Fruit fly (Drosophila melanogaster) whole organism, embryonic: ENCODE measurements around the gene CG15773.

ENCODE experiments used
- Atf3 ChIP-seq: fragments of 200-800 bp; sonication (Bioruptor generic); optimal IDR thresholded peaks from 3 replicates; lab custom pipeline; 2016; ENCODE audit warnings: missing biosample characterization, missing genetic modification characterization
- CG10209 ChIP-seq: fragments of 200-800 bp; sonication (Bioruptor generic); optimal IDR thresholded peaks from 3 replicates; lab custom pipeline; 2017; ENCODE audit warnings: missing biosample characterization, mild to moderate bottlenecking, missing genetic modification characterization, missing genetic modification reagents
- CG10321 ChIP-seq: fragments of 200-800 bp; sonication (Bioruptor generic); IDR thresholded peaks from 2 replicates; pipeline ENCODE4 v1.3.6; 2022; ENCODE audit warnings: missing biosample characterization, missing genetic modification characterization
- CG10431 ChIP-seq: fragments of 200-800 bp; sonication (Bioruptor generic); optimal IDR thresholded peaks from 3 replicates; lab custom pipeline; 2018; ENCODE audit warnings: missing biosample characterization, mild to moderate bottlenecking, missing genetic modification characterization
- CG11093 ChIP-seq: fragments of 200-800 bp; sonication (Bioruptor generic); IDR thresholded peaks from 3 replicates; pipeline ENCODE4 v1.3.6; 2022; ENCODE audit warnings: missing biosample characterization, missing genetic modification characterization
- CG13287 ChIP-seq: fragments of 200-800 bp; sonication (Bioruptor generic); IDR thresholded peaks from 2 replicates; pipeline ENCODE4 v1.3.6; 2022; ENCODE audit warnings: missing biosample characterization, missing genetic modification characterization; ENCODE audit not compliant: partially characterized antibody
- CG13775 ChIP-seq: fragments of 200-800 bp; sonication (Bioruptor generic); optimal IDR thresholded peaks from 3 replicates; lab custom pipeline; 2017; ENCODE audit warnings: missing biosample characterization, mild to moderate bottlenecking, missing genetic modification characterization
- CG1603 ChIP-seq: fragments of 200-800 bp; sonication (Bioruptor generic); optimal IDR thresholded peaks from 2 replicates; lab custom pipeline; 2019; ENCODE audit warnings: missing biosample characterization, mild to moderate bottlenecking, missing genetic modification characterization, moderate library complexity
- CG16863 ChIP-seq: fragments of 200-800 bp; sonication (Bioruptor generic); optimal IDR thresholded peaks from 3 replicates; lab custom pipeline; 2016; ENCODE audit warnings: missing biosample characterization, missing genetic modification characterization
- CG17328 ChIP-seq: fragments of 200-800 bp; sonication (Bioruptor generic); IDR thresholded peaks from 2 replicates; pipeline ENCODE4 v1.3.6; 2022; ENCODE audit warnings: missing biosample characterization, missing genetic modification characterization
- CG18262 ChIP-seq: fragments of 200-800 bp; optimal IDR thresholded peaks from 3 replicates; lab custom pipeline; 2019; ENCODE audit warnings: missing biosample characterization, mild to moderate bottlenecking, missing genetic modification characterization, moderate library complexity
- CG32772 ChIP-seq: fragments of 200-800 bp; sonication (Bioruptor generic); IDR thresholded peaks from 2 replicates; pipeline ENCODE4 v1.3.6; 2022; ENCODE audit warnings: missing biosample characterization, missing genetic modification characterization
- CG3281 ChIP-seq: fragments of 200-800 bp; sonication (Bioruptor generic); optimal IDR thresholded peaks from 3 replicates; lab custom pipeline; 2017; ENCODE audit warnings: missing biosample characterization, mild to moderate bottlenecking, missing genetic modification characterization
- CG4820 ChIP-seq: fragments of 200-800 bp; sonication (Bioruptor generic); optimal IDR thresholded peaks from 3 replicates; lab custom pipeline; 2016; ENCODE audit warnings: missing biosample characterization, missing genetic modification characterization
- CG4854 ChIP-seq: fragments of 200-800 bp; sonication (Bioruptor generic); optimal IDR thresholded peaks from 2 replicates; lab custom pipeline; 2016; ENCODE audit warnings: missing biosample characterization, missing genetic modification characterization, inconsistent platforms
- CG5180 ChIP-seq: fragments of 200-800 bp; sonication (Bioruptor generic); optimal IDR thresholded peaks from 3 replicates; lab custom pipeline; 2017; ENCODE audit warnings: missing biosample characterization, missing genetic modification characterization, mild to moderate bottlenecking, moderate library complexity, missing genetic modification reagents
- CG8281 ChIP-seq: fragments of 200-800 bp; sonication (Bioruptor generic); optimal IDR thresholded peaks from 2 replicates; lab custom pipeline; 2018; ENCODE audit warnings: missing biosample characterization, mild to moderate bottlenecking, missing genetic modification characterization, moderate library complexity
- CG8290 ChIP-seq, 3 experiments: fragments of 200-800 bp; sonication (Bioruptor generic); optimal IDR thresholded peaks; 2 replicates each; lab custom pipeline; 2016 to 2019; ENCODE audit warnings: missing biosample characterization in 3 of 3, missing genetic modification characterization in 3 of 3, mild to moderate bottlenecking in 2 of 3, moderate library complexity in 1 of 3
- CTCF ChIP-seq: fragments of 200-800 bp; sonication (Bioruptor generic); optimal IDR thresholded peaks from 2 replicates; lab custom pipeline; 2017; ENCODE audit warnings: missing biosample characterization, mild to moderate bottlenecking, missing genetic modification characterization, moderate library complexity
- CrebB ChIP-seq: fragments of 200-800 bp; sonication (Bioruptor generic); optimal IDR thresholded peaks from 3 replicates; lab custom pipeline; 2018; ENCODE audit warnings: missing biosample characterization, mild to moderate bottlenecking, missing genetic modification characterization
- D ChIP-seq, 2 experiments: fragments of 200-800 bp in 1 of 2; fragments of >200 bp in 1 of 2; sonication (Bioruptor generic) in 1 of 2; optimal IDR thresholded peaks; 2 replicates in 1 of 2; 3 replicates in 1 of 2; lab custom pipeline; 2017; ENCODE audit warnings: mild to moderate bottlenecking in 1 of 2, missing biosample characterization in 1 of 2, missing genetic modification characterization in 1 of 2, missing genetic modification reagents in 1 of 2
- Dad ChIP-seq: fragments of 200-800 bp; sonication (Bioruptor generic); optimal IDR thresholded peaks from 3 replicates; lab custom pipeline; 2016; ENCODE audit warnings: missing biosample characterization, missing genetic modification characterization
- Dip2 ChIP-seq: fragments of 200-800 bp; sonication (Bioruptor generic); IDR thresholded peaks from 2 replicates; pipeline ENCODE4 v1.3.6; 2022; ENCODE audit warnings: missing biosample characterization, missing genetic modification characterization
- Dip3 ChIP-seq: fragments of 200-800 bp; sonication (Bioruptor generic); optimal IDR thresholded peaks from 3 replicates; lab custom pipeline; 2016; ENCODE audit warnings: missing biosample characterization, missing genetic modification characterization
- HLH4C ChIP-seq: fragments of 200-800 bp; sonication (Bioruptor generic); IDR thresholded peaks from 3 replicates; pipeline ENCODE4 v1.3.6; 2022; ENCODE audit warnings: missing biosample characterization, missing genetic modification characterization; ENCODE audit not compliant: partially characterized antibody
- HLH54F ChIP-seq: fragments of 200-800 bp; sonication (Bioruptor generic); optimal IDR thresholded peaks from 3 replicates; lab custom pipeline; 2016; ENCODE audit warnings: missing biosample characterization, missing genetic modification characterization
- Hmr ChIP-seq: fragments of 200-800 bp; sonication (Bioruptor generic); optimal IDR thresholded peaks from 3 replicates; lab custom pipeline; 2017; ENCODE audit warnings: mild to moderate bottlenecking, missing biosample characterization, missing genetic modification reagents, missing genetic modification characterization
- Lhr ChIP-seq: fragments of 200-800 bp; sonication (Bioruptor generic); optimal IDR thresholded peaks from 3 replicates; lab custom pipeline; 2017; ENCODE audit warnings: mild to moderate bottlenecking, missing biosample characterization, missing genetic modification reagents, missing genetic modification characterization
- MTF-1 ChIP-seq: fragments of 200-800 bp; sonication (Bioruptor generic); optimal IDR thresholded peaks from 2 replicates; lab custom pipeline; 2018; ENCODE audit warnings: missing biosample characterization, mild to moderate bottlenecking, missing genetic modification characterization, borderline replicate concordance
- Poxn ChIP-seq: fragments of 200-800 bp; sonication (Bioruptor generic); IDR thresholded peaks from 2 replicates; pipeline ENCODE4 v1.3.6; 2022; ENCODE audit warnings: missing biosample characterization, missing genetic modification characterization
- Rx ChIP-seq: fragments of 200-800 bp; sonication (Bioruptor generic); IDR thresholded peaks from 2 replicates; pipeline ENCODE4 v1.3.6; 2022; ENCODE audit warnings: missing biosample characterization, missing genetic modification characterization
- Stat92E ChIP-seq, 3 experiments: fragments of >200 bp in 2 of 3; fragments of 200-800 bp in 1 of 3; sonication (Bioruptor generic) in 1 of 3; optimal IDR thresholded peaks; 2 replicates each; lab custom pipeline; 2017 to 2019; ENCODE audit warnings: missing biosample characterization in 3 of 3, missing genetic modification characterization in 3 of 3, mild to moderate bottlenecking in 1 of 3, moderate library complexity in 1 of 3
- Xrp1 ChIP-seq: fragments of 200-800 bp; sonication (Bioruptor generic); IDR thresholded peaks from 2 replicates; pipeline ENCODE4 v1.3.6; 2022; ENCODE audit warnings: missing biosample characterization, missing genetic modification characterization
- ase ChIP-seq: fragments of 200-800 bp; sonication (Bioruptor generic); IDR thresholded peaks from 3 replicates; pipeline ENCODE4 v1.3.6; 2022; ENCODE audit warnings: missing biosample characterization, missing genetic modification characterization
- chn ChIP-seq: fragments of 200-800 bp; sonication (Bioruptor generic); optimal IDR thresholded peaks from 2 replicates; lab custom pipeline; 2016; ENCODE audit warnings: missing biosample characterization, missing genetic modification characterization
- dimm ChIP-seq: fragments of 200-800 bp; sonication (Bioruptor generic); IDR thresholded peaks from 2 replicates; pipeline ENCODE4 v1.3.6; 2022; ENCODE audit warnings: missing biosample characterization, missing genetic modification characterization
- dm ChIP-seq: fragments of 200-800 bp; sonication (Bioruptor generic); optimal IDR thresholded peaks from 3 replicates; lab custom pipeline; 2016; ENCODE audit warnings: missing biosample characterization, missing genetic modification characterization
- insv ChIP-seq, 2 experiments: fragments of 200-800 bp; sonication (Bioruptor generic); optimal IDR thresholded peaks; 3 replicates each; lab custom pipeline; 2016 to 2018; ENCODE audit warnings: missing biosample characterization in 2 of 2, missing genetic modification characterization in 2 of 2
- lilli ChIP-seq: fragments of 200-800 bp; sonication (Bioruptor generic); optimal IDR thresholded peaks from 3 replicates; lab custom pipeline; 2016; ENCODE audit warnings: missing biosample characterization, missing genetic modification characterization
- maf-S ChIP-seq: fragments of 200-800 bp; sonication (Bioruptor generic); optimal IDR thresholded peaks from 2 replicates; lab custom pipeline; 2016; ENCODE audit warnings: missing biosample characterization, missing genetic modification characterization
- nom ChIP-seq: fragments of 200-800 bp; sonication (Bioruptor generic); optimal IDR thresholded peaks from 2 replicates; lab custom pipeline; 2017; ENCODE audit warnings: missing biosample characterization, missing genetic modification characterization, mild to moderate bottlenecking, moderate library complexity, missing genetic modification reagents
- onecut ChIP-seq: fragments of 200-800 bp; sonication (Bioruptor generic); IDR thresholded peaks from 2 replicates; pipeline ENCODE4 v1.3.6; 2022; ENCODE audit warnings: missing biosample characterization, missing genetic modification characterization
- otp ChIP-seq: fragments of 200-800 bp; sonication (Bioruptor generic); IDR thresholded peaks from 3 replicates; pipeline ENCODE4, ENCODE4 v1.3.6; 2022; ENCODE audit warnings: missing biosample characterization, missing genetic modification characterization
- pita ChIP-seq: fragments of 200-800 bp; sonication (Bioruptor generic); optimal IDR thresholded peaks from 2 replicates; lab custom pipeline; 2017; ENCODE audit warnings: missing biosample characterization, mild to moderate bottlenecking, missing genetic modification characterization
- slbo ChIP-seq: fragments of 200-800 bp; sonication (Bioruptor generic); IDR thresholded peaks from 2 replicates; pipeline ENCODE4 v1.3.6; 2022; ENCODE audit warnings: missing biosample characterization, missing genetic modification characterization
- sug ChIP-seq: fragments of 200-800 bp; optimal IDR thresholded peaks from 2 replicates; lab custom pipeline; 2019; ENCODE audit warnings: missing biosample characterization, mild to moderate bottlenecking, missing genetic modification characterization, moderate library complexity
- tap ChIP-seq: fragments of 200-800 bp; optimal IDR thresholded peaks from 3 replicates; lab custom pipeline; 2019; ENCODE audit warnings: missing biosample characterization, mild to moderate bottlenecking, missing genetic modification characterization, moderate library complexity
- wek ChIP-seq: fragments of 200-800 bp; sonication (Bioruptor generic); optimal IDR thresholded peaks from 3 replicates; lab custom pipeline; 2018; ENCODE audit warnings: missing biosample characterization, mild to moderate bottlenecking, missing genetic modification characterization, moderate library complexity

The CG15773 gene

dm6 chrX:5699824-5700498 lies 32.6 kb upstream of the CG15773 start (continued):
- peak; percentile 4 for TF ChIP-seq Dad (GFP tag; lab: Kevin White, UChicago)
- TF ChIP-seq MTF-1 (GFP tag; lab: Kevin White, UChicago): no peak
- TF ChIP-seq Atf3: no peak
- TF ChIP-seq maf-S: peak; percentile 2
- TF ChIP-seq wek (GFP tag; lab: Kevin White, UChicago): no peak
- TF ChIP-seq CrebB (tag; lab: Kevin White, UChicago): peak; percentile 37
- TF ChIP-seq CG13775 (GFP tag; lab: Kevin White, UChicago): peak; percentile 17
- TF ChIP-seq HLH4C (GFP tag; lab: Robert Waterston, UW): 0 out of 3 replicates have a peak, but pooled peaks have one; percentile 12
- peak; percentile 10 for TF ChIP-seq dm (GFP tag; lab: Kevin White, UChicago)
- TF ChIP-seq CG1603 (tag; lab: Kevin White, UChicago): peak; percentile 78
- no peak for TF ChIP-seq insv (GFP tag; optimal IDR thresholded peaks at IDR 0.05; lab: Kevin White, UChicago)
- peak; percentile 70 for TF ChIP-seq lilli (GFP tag; lab: Kevin White, UChicago)
- peak; percentile 48; the same call in 1 of the 2 replicates for TF ChIP-seq CG17328 (GFP tag; lab: Robert Waterston, UW)
- no peak for TF ChIP-seq ase (GFP tag; lab: Robert Waterston, UW)
- TF ChIP-seq CG16863 (GFP tag; lab: Kevin White, UChicago): peak; percentile 41
- TF ChIP-seq CG3281 (GFP tag; lab: Kevin White, UChicago): peak; percentile 68
- peak; percentile 65 for TF ChIP-seq CG32772
- TF ChIP-seq CG5180 (GFP tag; lab: Kevin White, UChicago): peak; percentile 73
- TF ChIP-seq dimm: no peak
- no peak for TF ChIP-seq D (optimal IDR thresholded peaks at IDR 0.05; lab: Kevin White, UChicago)
- peak; percentile 54 for TF ChIP-seq D (GFP tag; optimal IDR thresholded peaks at IDR 0.05; lab: Kevin White, UChicago)
- TF ChIP-seq CG4820 (GFP tag; lab: Kevin White, UChicago): peak; percentile 59
- peak; percentile 39; the same call in 1 of the 3 replicates for TF ChIP-seq otp (GFP tag; lab: Robert Waterston, UW)
- no peak for TF ChIP-seq Poxn
- no peak for TF ChIP-seq nom (GFP tag; lab: Kevin White, UChicago)
- peak; percentile 53; the same call in 1 of the 2 replicates for TF ChIP-seq slbo (GFP tag; lab: Robert Waterston, UW)
- no peak for TF ChIP-seq Dip2 (GFP tag; lab: Robert Waterston, UW)
- TF ChIP-seq CTCF (GFP tag; lab: Kevin White, UChicago): no peak
- TF ChIP-seq tap (tag; lab: Kevin White, UChicago): peak; percentile 37
- TF ChIP-seq sug: peak; percentile 22
- TF ChIP-seq chn: peak; percentile 46
- peak; percentile 22 for TF ChIP-seq CG8281 (tag; lab: Kevin White, UChicago)
- no peak for TF ChIP-seq CG13287 (GFP tag; lab: Robert Waterston, UW)
- no peak for TF ChIP-seq onecut (GFP tag; lab: Robert Waterston, UW)
- no peak for TF ChIP-seq CG10431 (GFP tag; lab: Kevin White, UChicago)
- TF ChIP-seq CG10209 (GFP tag; lab: Kevin White, UChicago): peak; percentile 64
- TF ChIP-seq CG11093 (GFP tag; lab: Robert Waterston, UW): no peak
- TF ChIP-seq Lhr: no peak
- peak; percentile 38 for TF ChIP-seq CG4854 (GFP tag; lab: Kevin White, UChicago)
- peak; percentile 74 for TF ChIP-seq Xrp1 (GFP tag; lab: Robert Waterston, UW)
- TF ChIP-seq Dip3 (GFP tag; lab: Kevin White, UChicago): peak; percentile 12
- TF ChIP-seq pita (GFP tag; lab: Kevin White, UChicago): no peak
- TF ChIP-seq Stat92E (GFP tag; optimal IDR thresholded peaks at IDR 0.05; lab: Kevin White, UChicago): peak in 1 of 3 experiments; percentile 13
- peak; percentile 74 for TF ChIP-seq CG18262 (tag; lab: Kevin White, UChicago)
- TF ChIP-seq HLH54F (GFP tag; lab: Kevin White, UChicago): no peak
- TF ChIP-seq Rx (GFP tag; lab: Robert Waterston, UW): 0 out of 2 replicates have a peak, but pooled peaks have one; percentile 37
- TF ChIP-seq CG10321 (GFP tag; lab: Robert Waterston, UW): no peak
- TF ChIP-seq Hmr (GFP tag; lab: Kevin White, UChicago): peak; percentile 60
- no peak for TF ChIP-seq CG8290 (GFP tag; optimal IDR thresholded peaks at IDR 0.05; lab: Kevin White, UChicago)
- TF ChIP-seq CG8290 (tag; optimal IDR thresholded peaks at IDR 0.05; lab: Kevin White, UChicago): peak in 1 of 2 experiments; percentile 31
